Fruit fly (Drosophila melanogaster): ENCODE results near the gene X11Lbeta.

Gene X11Lbeta

dm6 chrX:10757616-10758078 lies 130.1 kb downstream of the X11Lbeta start, which contains the start of gene Rph (continued):
- TF ChIP-seq tna (GFP tag; IDR thresholded peaks at IDR 0.05; ENCODE audit: partially characterized antibody) (no peak), mirr (GFP tag; optimal IDR thresholded peaks at IDR 0.05) (no peak), Chrac-16 (GFP tag; optimal IDR thresholded peaks at IDR 0.05) (no peak), Usf (GFP tag; optimal IDR thresholded peaks at IDR 0.05) (no peak), mld (GFP tag; IDR thresholded peaks at IDR 0.05; ENCODE audit: partially characterized antibody) (no peak), CG30020 (tag; optimal IDR thresholded peaks at IDR 0.05) (no peak), CG2712 (tag; optimal IDR thresholded peaks at IDR 0.05) (no peak), Ada2b (GFP tag; IDR thresholded peaks at IDR 0.05) (no peak), CG5180 (GFP tag; optimal IDR thresholded peaks at IDR 0.05) (no peak), CG8924 (tag; optimal IDR thresholded peaks at IDR 0.05) (no peak), sd (tag; optimal IDR thresholded peaks at IDR 0.05) (no peak), B-H2 (GFP tag; optimal IDR thresholded peaks at IDR 0.05) (peak; percentile 1), sens (GFP tag) (peak; percentile 43), sima (GFP tag; optimal IDR thresholded peaks at IDR 0.05) (no peak), Meics (GFP tag; optimal IDR thresholded peaks at IDR 0.05) (no peak), disco-r (GFP tag; optimal IDR thresholded peaks at IDR 0.05) (no peak), ken (GFP tag; IDR thresholded peaks at IDR 0.05) (no peak), CG9437 (GFP tag; optimal IDR thresholded peaks at IDR 0.05) (no peak), row (GFP tag; IDR thresholded peaks at IDR 0.05) (peak; percentile 64), CG18262 (tag; optimal IDR thresholded peaks at IDR 0.05) (no peak), CG6765 (GFP tag; optimal IDR thresholded peaks at IDR 0.05) (no peak), chinmo (GFP tag; IDR thresholded peaks at IDR 0.05; ENCODE audit: partially characterized antibody) (0 out of 4 replicates have a peak, but pooled peaks have one; percentile 21), nau (GFP tag; optimal IDR thresholded peaks at IDR 0.05) (no peak), run (tag; optimal IDR thresholded peaks at IDR 0.05) (no peak), CG12104 (GFP tag; optimal IDR thresholded peaks at IDR 0.05) (no peak), dpn (GFP tag; optimal IDR thresholded peaks at IDR 0.05) (no peak), fd96Cb (tag; optimal IDR thresholded peaks at IDR 0.05) (no peak), fu2 (GFP tag; optimal IDR thresholded peaks at IDR 0.05) (no peak), az2 (GFP tag; optimal IDR thresholded peaks at IDR 0.05) (no peak), sob (GFP tag; IDR thresholded peaks at IDR 0.05) (0 out of 2 replicates have a peak, but pooled peaks have one; percentile 26), Dad (GFP tag; optimal IDR thresholded peaks at IDR 0.05) (no peak), HmgD (GFP tag; optimal IDR thresholded peaks at IDR 0.05) (no peak), CG1792 (GFP tag; optimal IDR thresholded peaks at IDR 0.05) (no peak), phol (tag; optimal IDR thresholded peaks at IDR 0.05) (peak; percentile 20), zfh2 (GFP tag; optimal IDR thresholded peaks at IDR 0.05) (peak; percentile 27), Ets97D (GFP tag; optimal IDR thresholded peaks at IDR 0.05) (no peak), cas (GFP tag; IDR thresholded peaks at IDR 0.05) (no peak), CG10959 (GFP tag; IDR thresholded peaks at IDR 0.05) (no peak), lilli (GFP tag; optimal IDR thresholded peaks at IDR 0.05) (peak; percentile 13), Fer3 (tag; optimal IDR thresholded peaks at IDR 0.05) (peak; percentile 11), CG6813 (GFP tag; optimal IDR thresholded peaks at IDR 0.05) (no peak), org-1 (GFP tag; optimal IDR thresholded peaks at IDR 0.05) (no peak), cato (GFP tag; optimal IDR thresholded peaks at IDR 0.05; ENCODE audit: borderline replicate concordance) (no peak), GATAe (GFP tag; conservative IDR thresholded peaks at IDR 0.05) (no peak), pzg (GFP tag; optimal IDR thresholded peaks at IDR 0.05) (peak; percentile 16), ato (GFP tag; IDR thresholded peaks at IDR 0.05; ENCODE audit: partially characterized antibody) (no peak), Ets65A (GFP tag) (peak; percentile 90), CG9797 (GFP tag; optimal IDR thresholded peaks at IDR 0.05) (no peak), croc (GFP tag; conservative IDR thresholded peaks at IDR 0.05) (no peak), Oli (tag; optimal IDR thresholded peaks at IDR 0.05) (no peak), CG18476 (GFP tag; optimal IDR thresholded peaks at IDR 0.05) (no peak)
